Worm (Caenorhabditis elegans): ENCODE data around the gene ugt-18.
"Not testable (repeated sequence)": the region's sequence is repeated elsewhere in the genome, so short reads cannot be mapped to it uniquely, and the experiment has no call there.

ugt-18 gene

ce11 chrV:12852355-12852754 lies 32.3 kb downstream of the ugt-18 start:
- no peak for TF ChIP-seq unc-39 (tag; optimal IDR thresholded peaks at IDR 0.05)
- peak; percentile 69 for TF ChIP-seq pqm-1 (tag; optimal IDR thresholded peaks at IDR 0.05)
- TF ChIP-seq skn-1 (tag; optimal IDR thresholded peaks at IDR 0.05): no peak
- no peak for TF ChIP-seq nfya-1 (tag; optimal IDR thresholded peaks at IDR 0.05; ENCODE audit: insufficient read depth)
- no peak for TF ChIP-seq nhr-11 (tag; optimal IDR thresholded peaks at IDR 0.05)
- peak; percentile 13 for TF ChIP-seq jun-1 (tag; optimal IDR thresholded peaks at IDR 0.05)
- no peak for TF ChIP-seq sea-2 (GFP tag; optimal IDR thresholded peaks at IDR 0.05)
- TF ChIP-seq elt-2 (tag; optimal IDR thresholded peaks at IDR 0.05): peak; percentile 58

DNA sequence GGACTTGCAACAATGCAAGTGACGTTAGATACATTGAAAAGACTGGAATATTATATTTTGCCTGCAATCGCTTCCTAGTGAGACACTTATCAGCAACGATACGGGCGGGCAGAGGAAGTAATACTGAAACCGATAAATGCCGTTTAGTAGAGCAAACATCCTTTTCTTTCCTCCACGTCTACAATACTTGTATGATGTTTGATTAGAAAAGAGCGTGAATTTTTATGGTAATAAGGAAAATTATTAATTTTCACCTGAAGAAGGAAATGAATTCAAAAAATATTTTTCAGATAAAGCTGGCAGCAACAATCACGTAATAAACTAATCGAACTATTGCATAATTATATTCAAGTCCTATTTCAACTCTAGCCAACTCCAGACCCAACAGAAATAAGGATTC lies 34.7 kb downstream of the ugt-18 start, which contains the start of gene C44H9.7:
Gene C44H9.7 (minus strand): TSS at position 101 of the 400 bp plus-strand sequence.
- TF ChIP-seq elt-2 (tag; optimal IDR thresholded peaks at IDR 0.05) (peak; percentile 7), egl-5 (tag; optimal IDR thresholded peaks at IDR 0.05) (no peak)

DNA sequence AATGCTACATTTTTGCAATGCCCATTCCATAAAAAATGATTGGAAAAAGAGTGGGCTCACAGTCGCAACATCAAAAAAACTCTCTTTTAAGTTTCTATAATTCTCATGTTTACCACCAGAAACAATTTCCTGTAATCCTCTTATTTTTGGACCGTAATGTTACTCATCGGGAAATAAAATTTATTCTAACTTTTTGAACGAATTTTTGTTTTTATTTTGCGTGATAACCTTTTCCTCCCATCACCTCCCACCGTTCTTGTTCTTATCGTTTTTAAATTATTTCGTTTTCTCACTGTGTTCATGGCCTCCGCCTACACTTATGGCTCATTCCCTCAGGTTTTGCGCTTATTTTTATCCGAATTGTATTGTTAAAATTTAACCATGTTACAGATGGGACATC lies 39.1 kb downstream of the ugt-18 start, which contains the start of gene anp-1:
Gene anp-1 (plus strand): TSS at position 301 of the 400 bp plus-strand sequence.
- TF ChIP-seq unc-39 (tag; optimal IDR thresholded peaks at IDR 0.05): no peak
- TF ChIP-seq fkh-2 (tag; optimal IDR thresholded peaks at IDR 0.05): no peak
- TF ChIP-seq nhr-11 (tag; optimal IDR thresholded peaks at IDR 0.05): no peak
- no peak for TF ChIP-seq elt-2 (tag; optimal IDR thresholded peaks at IDR 0.05)
- no peak for TF ChIP-seq ceh-82 (tag; optimal IDR thresholded peaks at IDR 0.05)
- no peak for TF ChIP-seq nhr-76 (tag; optimal IDR thresholded peaks at IDR 0.05)
- no peak for TF ChIP-seq lsy-12 (tag; optimal IDR thresholded peaks at IDR 0.05)
- no peak for TF ChIP-seq ZK546.5 (tag; optimal IDR thresholded peaks at IDR 0.05)
- no peak for TF ChIP-seq tbx-2 (tag; optimal IDR thresholded peaks at IDR 0.05)
- no peak for TF ChIP-seq ama-1 (optimal IDR thresholded peaks at IDR 0.05)
- TF ChIP-seq ztf-11 (tag; optimal IDR thresholded peaks at IDR 0.05): no peak
- no peak for TF ChIP-seq sea-2 (GFP tag; optimal IDR thresholded peaks at IDR 0.05)

DNA sequence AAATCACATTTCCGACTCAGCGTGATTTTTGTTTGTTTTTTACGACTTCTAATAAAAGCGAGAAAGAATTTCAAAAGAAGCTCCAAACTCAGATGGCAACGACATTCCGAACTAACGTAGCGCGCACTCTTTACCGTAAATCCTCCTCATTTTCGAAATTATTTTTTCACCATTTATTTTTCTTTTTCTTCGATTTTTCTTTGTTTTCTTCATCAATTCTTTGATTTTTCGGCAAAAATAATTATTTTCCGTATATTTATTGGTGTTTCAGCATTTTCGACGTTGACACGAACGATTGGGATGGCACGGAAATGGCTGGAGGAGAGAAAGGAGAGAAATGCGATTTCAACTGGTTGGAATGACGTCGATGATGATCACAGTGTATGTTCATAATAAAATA lies 45.6 kb downstream of the ugt-18 start, which contains the start of gene T07F10.5:
Gene T07F10.5 (plus strand): TSS at position 301 of the 400 bp plus-strand sequence.
- not testable (repeated sequence) for TF ChIP-seq ZK546.5 (tag; optimal IDR thresholded peaks at IDR 0.05); nhr-43 (tag; optimal IDR thresholded peaks at IDR 0.05; ENCODE audit: poor library complexity, severe bottlenecking); tbx-2 (tag; optimal IDR thresholded peaks at IDR 0.05)

- TF ChIP-seq ZK546.5 (tag; optimal IDR thresholded peaks at IDR 0.05) (no peak), ztf-4 (tag; optimal IDR thresholded peaks at IDR 0.05) (no peak), nhr-28 (tag; optimal IDR thresholded peaks at IDR 0.05) (no peak), pha-4 (tag; optimal IDR thresholded peaks at IDR 0.05) (peak; percentile 49), egl-5 (tag; optimal IDR thresholded peaks at IDR 0.05) (no peak)
These were observed 47.9 kb downstream of the ugt-18 start, which contains the start of gene nspg-1 for ce11 chrV:12867997-12868396. Gene nspg-1 (minus strand): TSS chrV:12868097.

ce11 chrV:12869948-12870347 lies 49.9 kb downstream of the ugt-18 start, which contains the start of gene T07F10.3:
Gene T07F10.3 (minus strand): TSS chrV:12870045.
- no peak for TF ChIP-seq egl-27 (tag; optimal IDR thresholded peaks at IDR 0.05)
- peak; percentile 74 for TF ChIP-seq R02D3.7 (tag; optimal IDR thresholded peaks at IDR 0.05)
- no peak for TF ChIP-seq daf-12 (tag; optimal IDR thresholded peaks at IDR 0.05)
- TF ChIP-seq lin-15B (tag; optimal IDR thresholded peaks at IDR 0.05): peak; percentile 84
- no peak for TF ChIP-seq ceh-16 (tag; optimal IDR thresholded peaks at IDR 0.05)
- TF ChIP-seq tbx-2 (tag; optimal IDR thresholded peaks at IDR 0.05): peak; percentile 43
- no peak for TF ChIP-seq fos-1 (tag; optimal IDR thresholded peaks at IDR 0.05)
- TF ChIP-seq jun-1 (tag; optimal IDR thresholded peaks at IDR 0.05): peak; percentile 22
- peak; percentile 60 for TF ChIP-seq ceh-82 (tag; optimal IDR thresholded peaks at IDR 0.05)
- no peak for TF ChIP-seq mml-1 (tag; optimal IDR thresholded peaks at IDR 0.05)
- peak; percentile 94 for TF ChIP-seq nhr-23 (tag; optimal IDR thresholded peaks at IDR 0.05)
- no peak for TF ChIP-seq unc-62 (GFP tag; optimal IDR thresholded peaks at IDR 0.05)
- TF ChIP-seq fkh-2 (tag; optimal IDR thresholded peaks at IDR 0.05): no peak
- peak; percentile 85 for TF ChIP-seq nfya-1 (tag; optimal IDR thresholded peaks at IDR 0.05; ENCODE audit: insufficient read depth)
- TF ChIP-seq hmg-11 (tag; optimal IDR thresholded peaks at IDR 0.05): peak; percentile 66
- TF ChIP-seq nhr-11 (tag; optimal IDR thresholded peaks at IDR 0.05): no peak
- peak; percentile 57 for TF ChIP-seq elt-2 (tag; optimal IDR thresholded peaks at IDR 0.05)
- TF ChIP-seq nhr-43 (tag; optimal IDR thresholded peaks at IDR 0.05; ENCODE audit: poor library complexity, severe bottlenecking): peak; percentile 97
- peak; percentile 74 for TF ChIP-seq nhr-25 (tag; optimal IDR thresholded peaks at IDR 0.05)
- TF ChIP-seq unc-39 (tag; optimal IDR thresholded peaks at IDR 0.05): no peak
- no peak for TF ChIP-seq zag-1 (tag; optimal IDR thresholded peaks at IDR 0.05)
- TF ChIP-seq nhr-76 (tag; optimal IDR thresholded peaks at IDR 0.05): no peak
- TF ChIP-seq lsy-12 (tag; optimal IDR thresholded peaks at IDR 0.05): peak; percentile 89
- TF ChIP-seq ZK546.5 (tag; optimal IDR thresholded peaks at IDR 0.05): no peak
- TF ChIP-seq skn-1 (tag; optimal IDR thresholded peaks at IDR 0.05): no peak
- no peak for TF ChIP-seq aly-2 (tag; optimal IDR thresholded peaks at IDR 0.05)
- no peak for TF ChIP-seq nhr-77 (tag; optimal IDR thresholded peaks at IDR 0.05)
- TF ChIP-seq eor-1 (tag; optimal IDR thresholded peaks at IDR 0.05): no peak
- TF ChIP-seq fkh-10 (GFP tag; optimal IDR thresholded peaks at IDR 0.05): no peak
- TF ChIP-seq ceh-9 (tag; optimal IDR thresholded peaks at IDR 0.05): no peak
- no peak for TF ChIP-seq elt-1 (tag; optimal IDR thresholded peaks at IDR 0.05)
- peak; percentile 57 for TF ChIP-seq pqm-1 (tag; optimal IDR thresholded peaks at IDR 0.05)
- TF ChIP-seq ztf-11 (tag; optimal IDR thresholded peaks at IDR 0.05): no peak
- no peak for TF ChIP-seq sea-2 (GFP tag; optimal IDR thresholded peaks at IDR 0.05)
- TF ChIP-seq snpc-4 (tag; optimal IDR thresholded peaks at IDR 0.05): no peak
